Fruit fly (Drosophila melanogaster) whole organism, prepupa: ENCODE data around the gene CG43645.

ENCODE experiments used
- CG16779 ChIP-seq: fragments of 200-800 bp; sonication (Bioruptor generic); optimal IDR thresholded peaks from 3 replicates; lab custom pipeline; 2017; ENCODE audit warnings: missing biosample characterization, mild to moderate bottlenecking, missing genetic modification characterization
- esn ChIP-seq: fragments of 200-800 bp; sonication (Bioruptor generic); optimal IDR thresholded peaks from 2 replicates; lab custom pipeline; 2016; ENCODE audit warnings: missing biosample characterization, mild to moderate bottlenecking, missing genetic modification characterization, moderate library complexity
- fkh ChIP-seq: fragments of 200-800 bp; sonication (Bioruptor generic); optimal IDR thresholded peaks from 3 replicates; lab custom pipeline; 2017; ENCODE audit warnings: missing biosample characterization, mild to moderate bottlenecking, missing genetic modification characterization, moderate library complexity
- vri ChIP-seq: fragments of 200-800 bp; sonication (Bioruptor generic); optimal IDR thresholded peaks from 3 replicates; lab custom pipeline; 2016; ENCODE audit warnings: missing biosample characterization, mild to moderate bottlenecking, missing genetic modification characterization

- TF ChIP-seq fkh (peak; percentile 74), vri (peak; percentile 30), esn (GFP tag; lab: Kevin White, UChicago) (no peak), CG16779 (tag; lab: Kevin White, UChicago) (no peak)
Observed at dm6 chr2L:17448435-17448834, 37.1 kb upstream of the CG43645 start.
